Worm (Caenorhabditis elegans): ENCODE data around the gene snrp-40.1.

Gene snrp-40.1

DNA sequence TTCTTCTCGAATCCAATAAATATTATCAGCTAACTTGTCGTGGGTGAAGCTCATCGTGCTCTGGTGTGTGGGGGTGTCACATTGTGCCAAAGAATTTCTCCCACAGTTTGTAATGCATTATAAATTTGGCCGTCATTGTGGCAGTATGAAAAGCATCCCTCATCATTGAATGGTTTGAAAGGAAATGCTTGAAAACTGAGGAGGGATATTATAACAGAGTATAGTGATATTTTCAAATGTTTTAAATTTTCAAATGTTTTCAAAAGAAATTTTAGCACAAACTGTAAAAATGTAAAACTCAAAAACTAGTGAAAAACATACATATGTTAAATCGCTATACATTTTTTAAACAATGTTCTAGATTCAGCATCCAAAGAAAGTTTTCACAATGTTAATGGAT, 30.6 kb downstream of the snrp-40.1 start, which contains the start of gene C03A3.3:
Gene C03A3.3 (minus strand): TSS at position 101 of the 400 bp plus-strand sequence.
- TF ChIP-seq nhr-71 (tag; optimal IDR thresholded peaks at IDR 0.05) (no peak), lin-13 (GFP tag; optimal IDR thresholded peaks at IDR 0.05) (no peak), dsc-1 (tag; optimal IDR thresholded peaks at IDR 0.05) (no peak), ces-1 (GFP tag; optimal IDR thresholded peaks at IDR 0.05) (no peak), C16A3.4 (tag; optimal IDR thresholded peaks at IDR 0.05) (no peak), fkh-8 (tag; optimal IDR thresholded peaks at IDR 0.05) (no peak), fkh-10 (GFP tag; optimal IDR thresholded peaks at IDR 0.05) (no peak), hpl-2 (GFP tag; optimal IDR thresholded peaks at IDR 0.05) (no peak), fkh-4 (tag; optimal IDR thresholded peaks at IDR 0.05; ENCODE audit: borderline replicate concordance) (no peak), mep-1 (tag; optimal IDR thresholded peaks at IDR 0.05) (no peak), egl-13 (tag; optimal IDR thresholded peaks at IDR 0.05) (no peak), nhr-20 (tag; optimal IDR thresholded peaks at IDR 0.05) (no peak), zag-1 (tag; optimal IDR thresholded peaks at IDR 0.05) (no peak), nhr-76 (tag; optimal IDR thresholded peaks at IDR 0.05) (no peak)

DNA sequence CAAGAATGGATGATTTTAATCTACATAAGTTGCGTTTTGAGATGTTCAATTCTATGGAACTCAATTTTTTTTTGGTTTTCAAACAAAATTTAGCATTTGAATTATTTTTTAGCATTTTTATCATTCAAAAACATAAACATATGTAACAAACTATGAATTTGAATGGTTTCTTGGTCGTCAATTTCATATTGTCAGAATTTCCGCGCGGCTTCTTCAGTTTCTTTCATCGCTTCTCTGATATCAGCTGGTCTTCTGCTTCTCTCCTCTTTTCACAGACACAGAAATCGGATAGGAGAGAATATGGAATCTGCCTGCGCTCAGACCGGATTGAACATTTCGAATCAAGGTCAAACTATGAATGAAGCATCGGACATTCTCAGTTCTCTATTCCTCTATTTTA, 32.9 kb downstream of the snrp-40.1 start, which contains the start of gene C03A3.9:
Gene C03A3.9 (plus strand): TSS at position 301 of the 400 bp plus-strand sequence.
- no peak for TF ChIP-seq dpl-1 (GFP tag; optimal IDR thresholded peaks at IDR 0.05)
- TF ChIP-seq blmp-1 (tag; optimal IDR thresholded peaks at IDR 0.05), result peak; percentile 14

ce11 chrX:11264715-11265114, 34.9 kb downstream of the snrp-40.1 start:
- TF ChIP-seq sptf-1 (tag; optimal IDR thresholded peaks at IDR 0.05), result no peak
- TF ChIP-seq ces-1 (GFP tag; optimal IDR thresholded peaks at IDR 0.05), result no peak
- no peak for TF ChIP-seq zag-1 (tag; optimal IDR thresholded peaks at IDR 0.05)
- TF ChIP-seq sox-4 (tag; optimal IDR thresholded peaks at IDR 0.05), result no peak
- TF ChIP-seq ceh-82 (tag; optimal IDR thresholded peaks at IDR 0.05), result no peak
- TF ChIP-seq nhr-28 (tag; optimal IDR thresholded peaks at IDR 0.05), result no peak
- no peak for TF ChIP-seq irx-1 (tag; optimal IDR thresholded peaks at IDR 0.05)
- peak; percentile 71 for TF ChIP-seq elt-2 (tag; optimal IDR thresholded peaks at IDR 0.05)
- no peak for TF ChIP-seq fos-1 (tag; optimal IDR thresholded peaks at IDR 0.05)
- TF ChIP-seq ztf-11 (tag; optimal IDR thresholded peaks at IDR 0.05), result no peak
- no peak for TF ChIP-seq dpl-1 (GFP tag; optimal IDR thresholded peaks at IDR 0.05)
- peak; percentile 20 for TF ChIP-seq lin-14 (GFP tag; optimal IDR thresholded peaks at IDR 0.05)
- TF ChIP-seq lin-35 (GFP tag; optimal IDR thresholded peaks at IDR 0.05), result peak in 1 of 2 experiments; percentile 32
- no peak for TF ChIP-seq rnt-1 (tag; optimal IDR thresholded peaks at IDR 0.05)
- TF ChIP-seq egl-27 (tag; optimal IDR thresholded peaks at IDR 0.05), result no peak

- no peak for TF ChIP-seq ets-5 (GFP tag; IDR thresholded peaks at IDR 0.05)
- TF ChIP-seq lin-13 (GFP tag; optimal IDR thresholded peaks at IDR 0.05), result peak; percentile 43
- TF ChIP-seq fkh-8 (tag; optimal IDR thresholded peaks at IDR 0.05), result peak; percentile 78
- TF ChIP-seq ces-1 (GFP tag; optimal IDR thresholded peaks at IDR 0.05), result no peak
- peak; percentile 42 for TF ChIP-seq dsc-1 (tag; optimal IDR thresholded peaks at IDR 0.05)
- TF ChIP-seq snu-23 (GFP tag; optimal IDR thresholded peaks at IDR 0.05), result peak; percentile 74
- peak; percentile 33 for TF ChIP-seq nhr-19 (GFP tag; conservative IDR thresholded peaks at IDR 0.05)
- TF ChIP-seq lin-39 (tag; optimal IDR thresholded peaks at IDR 0.05), result no peak
- TF ChIP-seq mdl-1 (tag; optimal IDR thresholded peaks at IDR 0.05), result peak in 1 of 2 experiments; percentile 69
- TF ChIP-seq snpc-4 (tag; optimal IDR thresholded peaks at IDR 0.05), result peak; percentile 39
- no peak for TF ChIP-seq grh-1 (GFP tag; IDR thresholded peaks at IDR 0.05)
- no peak for TF ChIP-seq nhr-90 (tag; optimal IDR thresholded peaks at IDR 0.05; ENCODE audit: poor library complexity)
- TF ChIP-seq ceh-90 (tag; optimal IDR thresholded peaks at IDR 0.05), result no peak
- peak; percentile 55 for TF ChIP-seq rnt-1 (tag; optimal IDR thresholded peaks at IDR 0.05)
- TF ChIP-seq C34B4.2 (tag; optimal IDR thresholded peaks at IDR 0.05), result no peak
- TF ChIP-seq ceh-63 (GFP tag; optimal IDR thresholded peaks at IDR 0.05), result no peak
- TF ChIP-seq sup-37 (GFP tag; optimal IDR thresholded peaks at IDR 0.05), result no peak
- TF ChIP-seq pax-3 (tag; optimal IDR thresholded peaks at IDR 0.05), result no peak
- no peak for TF ChIP-seq unc-98 (GFP tag; IDR thresholded peaks at IDR 0.05)
- TF ChIP-seq unc-62 (GFP tag; optimal IDR thresholded peaks at IDR 0.05), result no peak
- peak; percentile 54 to 76 for TF ChIP-seq lsy-2 (tag; optimal IDR thresholded peaks at IDR 0.05)
- no peak for TF ChIP-seq hlh-17 (GFP tag; optimal IDR thresholded peaks at IDR 0.05; ENCODE audit: borderline replicate concordance)
- no peak for TF ChIP-seq nhr-76 (tag; optimal IDR thresholded peaks at IDR 0.05)
These were observed 37.1 kb downstream of the snrp-40.1 start, which contains the start of gene C03A3.2 for ce11 chrX:11262319-11263074. C03A3.2 (plus strand) TSS chrX:11262848.

All from whole organism, L1 larva.